Worm (Caenorhabditis elegans) whole organism, mixed stage, embryonic: Measurements from ENCODE around the gene mmaa-1.
A peak's percentile ranks its signal among the peaks of the same experiment; 100 is the strongest.

Source experiments
- M03D4.4 ChIP-seq: sonication (generic microtip); optimal IDR thresholded peaks from 2 replicates; lab custom pipeline; 2017; ENCODE audit warnings: mild to moderate bottlenecking, missing genetic modification characterization, missing compliant biosample characterization
- bed-3 ChIP-seq: fragments of 200-800 bp; sonication (Bioruptor generic); optimal IDR thresholded peaks from 3 replicates; lab custom pipeline; 2018; ENCODE audit warnings: mild to moderate bottlenecking, missing genetic modification characterization, moderate library complexity, missing compliant biosample characterization
- ceh-39 ChIP-seq: fragments of 150-350 bp; optimal IDR thresholded peaks from 2 replicates; lab custom pipeline; 2014; ENCODE audit warnings: missing biosample characterization, missing genetic modification characterization
- ceh-43 ChIP-seq: fragments of 200-800 bp; sonication (Bioruptor generic); optimal IDR thresholded peaks from 2 replicates; lab custom pipeline; 2018; ENCODE audit warnings: mild to moderate bottlenecking, missing genetic modification characterization, moderate library complexity, missing compliant biosample characterization
- ceh-83 ChIP-seq: fragments of 200-800 bp; sonication (Bioruptor generic); optimal IDR thresholded peaks from 2 replicates; lab custom pipeline; 2018; ENCODE audit warnings: mild to moderate bottlenecking, missing genetic modification characterization, missing compliant biosample characterization
- ces-1 ChIP-seq: fragments of 150-350 bp; optimal IDR thresholded peaks from 2 replicates; lab custom pipeline; 2014; ENCODE audit warnings: missing biosample characterization, missing genetic modification reagents, missing genetic modification characterization
- drap-1 ChIP-seq: fragments of 200-800 bp; sonication (Bioruptor generic); optimal IDR thresholded peaks from 3 replicates; lab custom pipeline; 2018; ENCODE audit warnings: mild to moderate bottlenecking, missing genetic modification characterization, missing compliant biosample characterization
- elt-1 ChIP-seq: sonication (generic microtip); optimal IDR thresholded peaks from 2 replicates; lab custom pipeline; 2017; ENCODE audit warnings: missing genetic modification characterization, mild to moderate bottlenecking, missing compliant biosample characterization, antibody characterized with exemption, moderate library complexity, borderline replicate concordance; ENCODE audit not compliant: insufficient read depth
- elt-3 ChIP-seq: fragments of 150-350 bp; optimal IDR thresholded peaks from 2 replicates; lab custom pipeline; 2014; ENCODE audit warnings: missing biosample characterization, missing genetic modification characterization
- flh-1 ChIP-seq: fragments of 200-800 bp; sonication (Bioruptor generic); optimal IDR thresholded peaks from 2 replicates; lab custom pipeline; 2018; ENCODE audit warnings: mild to moderate bottlenecking, missing genetic modification characterization, moderate library complexity, missing compliant biosample characterization
- ham-2 ChIP-seq: fragments of 200-800 bp; sonication (Bioruptor generic); optimal IDR thresholded peaks from 2 replicates; lab custom pipeline; 2018; ENCODE audit warnings: mild to moderate bottlenecking, missing genetic modification characterization, missing compliant biosample characterization
- hlh-1 ChIP-seq: fragments of 150-350 bp; optimal IDR thresholded peaks from 2 replicates; lab custom pipeline; 2014; ENCODE audit warnings: missing biosample characterization, missing genetic modification reagents, missing genetic modification characterization
- lsy-2 ChIP-seq: fragments of 150-350 bp; optimal IDR thresholded peaks from 2 replicates; lab custom pipeline; 2014; ENCODE audit warnings: missing biosample characterization, missing genetic modification characterization
- mab-5 ChIP-seq: fragments of 150-350 bp; optimal IDR thresholded peaks from 2 replicates; lab custom pipeline; 2014; ENCODE audit warnings: missing biosample characterization, missing genetic modification characterization
- mep-1 ChIP-seq: fragments of 150-350 bp; optimal IDR thresholded peaks from 2 replicates; lab custom pipeline; 2017; ENCODE audit warnings: missing biosample characterization, missing genetic modification reagents, missing genetic modification characterization, inconsistent platforms
- mls-2 ChIP-seq: sonication (generic microtip); optimal IDR thresholded peaks from 2 replicates; lab custom pipeline; 2016; ENCODE audit warnings: mild to moderate bottlenecking, missing genetic modification characterization, moderate library complexity, missing compliant biosample characterization
- nhr-12 ChIP-seq: fragments of 150-350 bp; optimal IDR thresholded peaks from 2 replicates; lab custom pipeline; 2014; ENCODE audit warnings: missing biosample characterization, missing genetic modification characterization
- nhr-2 ChIP-seq: fragments of 150-350 bp; optimal IDR thresholded peaks from 2 replicates; lab custom pipeline; 2014; ENCODE audit warnings: missing biosample characterization, missing genetic modification characterization
- nhr-237 ChIP-seq: fragments of 150-350 bp; optimal IDR thresholded peaks from 2 replicates; lab custom pipeline; 2014; ENCODE audit warnings: missing biosample characterization, missing genetic modification characterization
- nhr-28 ChIP-seq: fragments of 150-350 bp; optimal IDR thresholded peaks from 2 replicates; lab custom pipeline; 2014; ENCODE audit warnings: missing biosample characterization, missing genetic modification characterization
- nhr-76 ChIP-seq: sonication (generic microtip); optimal IDR thresholded peaks from 2 replicates; lab custom pipeline; 2017; ENCODE audit warnings: missing biosample characterization, missing genetic modification characterization
- pha-4 ChIP-seq: fragments of 150-350 bp; optimal IDR thresholded peaks from 2 replicates; lab custom pipeline; 2018; ENCODE audit warnings: missing biosample characterization, missing genetic modification reagents, missing genetic modification characterization
- sem-2 ChIP-seq: fragments of 200-800 bp; sonication (Bioruptor generic); optimal IDR thresholded peaks from 2 replicates; lab custom pipeline; 2018; ENCODE audit warnings: mild to moderate bottlenecking, missing genetic modification characterization, missing compliant biosample characterization
- sptf-1 ChIP-seq: sonication (generic microtip); optimal IDR thresholded peaks from 2 replicates; lab custom pipeline; 2017; ENCODE audit warnings: mild to moderate bottlenecking, missing genetic modification characterization, moderate library complexity, missing compliant biosample characterization
- tbx-8 ChIP-seq: fragments of 200-800 bp; sonication (Bioruptor generic); optimal IDR thresholded peaks from 2 replicates; lab custom pipeline; 2018; ENCODE audit warnings: mild to moderate bottlenecking, missing genetic modification characterization, moderate library complexity, missing compliant biosample characterization
- unc-120 ChIP-seq: sonication (generic microtip); optimal IDR thresholded peaks from 2 replicates; lab custom pipeline; 2017; ENCODE audit warnings: missing genetic modification characterization, missing compliant biosample characterization; ENCODE audit not compliant: poor library complexity, severe bottlenecking
- unc-39 ChIP-seq: fragments of 150-350 bp; optimal IDR thresholded peaks from 2 replicates; lab custom pipeline; 2014; ENCODE audit warnings: missing biosample characterization, missing genetic modification characterization
- unc-62 ChIP-seq: fragments of 150-350 bp; optimal IDR thresholded peaks from 2 replicates; lab custom pipeline; 2014; ENCODE audit warnings: missing biosample characterization, missing genetic modification reagents, missing genetic modification characterization
- zip-8 ChIP-seq: fragments of 150-350 bp; optimal IDR thresholded peaks from 2 replicates; lab custom pipeline; 2014; ENCODE audit warnings: missing biosample characterization, missing genetic modification characterization
- ztf-11 ChIP-seq: fragments of 150-350 bp; optimal IDR thresholded peaks from 2 replicates; lab custom pipeline; 2014; ENCODE audit warnings: missing biosample characterization, missing genetic modification characterization

The mmaa-1 gene

DNA sequence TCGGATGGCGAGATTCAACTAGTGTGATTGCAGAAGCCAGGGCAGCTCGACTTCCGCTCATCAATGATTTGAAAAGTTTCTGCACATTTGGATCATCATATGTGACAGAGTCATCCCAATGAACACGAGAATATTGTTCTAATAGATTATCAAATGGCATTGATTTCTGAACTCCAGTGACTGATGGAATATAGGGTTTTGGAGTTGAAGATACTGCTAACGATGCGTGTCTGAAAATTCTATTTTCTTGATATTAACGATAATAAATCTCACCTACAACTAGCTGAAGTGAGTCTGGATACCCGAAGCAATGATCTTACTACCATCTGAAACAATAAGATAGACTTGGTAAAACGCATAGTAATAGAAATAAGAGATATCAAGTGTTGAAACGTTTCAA, at the start of gene mmaa-1:
Gene mmaa-1, minus strand, starts transcription at position 328 of the 400 bp plus-strand sequence.
- TF ChIP-seq ces-1 = no peak
- TF ChIP-seq drap-1 = no peak
- TF ChIP-seq mep-1 (tag; lab: Kevin White, UChicago) = no peak
- TF ChIP-seq pha-4 = no peak
- TF ChIP-seq ceh-83 (GFP tag; lab: Kevin White, UChicago) = no peak
- TF ChIP-seq flh-1 (GFP tag; lab: Kevin White, UChicago) = no peak
- no peak for TF ChIP-seq nhr-12 (tag; lab: Kevin White, UChicago)
- no peak for TF ChIP-seq unc-62 (GFP tag; lab: Kevin White, UChicago)
- TF ChIP-seq M03D4.4 (tag; lab: Kevin White, UChicago) = no peak
- no peak for TF ChIP-seq zip-8 (tag; lab: Kevin White, UChicago)

DNA sequence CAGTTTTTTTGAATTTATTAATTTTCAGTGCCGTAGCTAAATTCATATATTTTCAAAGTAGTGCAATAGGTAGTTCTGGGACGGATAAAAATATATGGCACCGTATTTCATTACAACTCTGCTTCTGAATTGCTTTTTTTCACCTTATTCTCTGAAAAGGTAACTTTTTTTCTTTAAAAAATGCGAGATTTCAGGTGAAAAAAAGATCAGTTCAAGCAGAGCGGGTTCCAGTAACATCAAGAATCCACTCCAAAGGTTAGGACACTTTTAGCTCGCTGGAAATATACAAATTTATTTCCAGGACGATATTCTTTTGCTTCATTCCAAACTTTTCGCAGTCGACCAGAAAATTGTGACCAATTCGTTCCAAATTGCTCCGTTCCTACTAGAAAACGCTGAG, 47.1 kb upstream of the mmaa-1 start, which contains the start of gene T07F8.1:
Gene T07F8.1, plus strand, starts transcription at position 301 of the 400 bp plus-strand sequence.
- TF ChIP-seq drap-1 (no peak), unc-62 (GFP tag; lab: Kevin White, UChicago) (no peak), nhr-2 (tag; lab: Kevin White, UChicago) (no peak), pha-4 (no peak), mep-1 (tag; lab: Kevin White, UChicago) (no peak), ztf-11 (tag; lab: Kevin White, UChicago) (no peak), tbx-8 (GFP tag; lab: Kevin White, UChicago) (no peak), lsy-2 (no peak), sptf-1 (tag; lab: Kevin White, UChicago) (no peak), nhr-237 (no peak), elt-3 (tag; lab: Kevin White, UChicago) (no peak), hlh-1 (tag; lab: Kevin White, UChicago) (no peak), mls-2 (tag; lab: Kevin White, UChicago) (no peak)

DNA sequence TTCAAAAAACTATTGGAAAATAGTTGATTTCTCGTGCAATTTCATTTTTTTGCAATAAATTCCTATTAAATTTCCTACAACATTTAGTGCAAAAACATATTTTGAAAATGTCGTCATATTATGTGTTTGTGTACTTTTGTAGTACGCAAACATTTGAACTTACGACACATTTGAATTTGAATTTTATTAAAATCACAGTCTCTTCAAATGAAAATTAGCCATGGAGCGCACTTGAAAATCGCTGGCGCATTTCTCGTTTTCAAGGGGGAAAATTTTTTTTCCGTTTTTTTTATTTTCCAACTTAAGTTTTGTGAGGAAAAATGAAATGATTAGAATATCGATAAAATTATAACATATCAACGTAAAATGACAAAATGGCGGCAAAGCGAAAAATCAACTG, 46.6 kb upstream of the mmaa-1 start:
- TF ChIP-seq drap-1 (no peak), nhr-237 (peak; percentile 51), mab-5 (tag; lab: Kevin White, UChicago) (no peak), ceh-43 (GFP tag; lab: Kevin White, UChicago) (no peak), lsy-2 (peak; percentile 72), ces-1 (peak; percentile 49)

DNA sequence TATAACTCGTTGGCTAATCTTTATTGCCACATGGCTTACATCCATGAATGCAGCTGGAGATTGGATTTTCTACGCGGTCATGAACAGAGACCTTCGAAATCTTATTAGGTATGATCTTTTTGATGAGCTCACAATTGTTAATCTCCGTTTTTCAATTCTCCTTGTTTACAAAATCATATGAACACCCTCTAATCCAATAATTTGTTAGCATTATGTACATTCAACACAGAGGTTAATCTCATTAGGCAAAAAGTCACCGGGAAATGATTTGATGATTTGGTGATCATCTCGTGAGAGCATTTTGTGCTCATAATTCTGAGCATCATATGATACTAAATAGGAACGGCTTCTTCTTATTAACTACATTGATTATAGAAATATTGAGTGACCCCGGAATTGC, 45.3 kb upstream of the mmaa-1 start:
- no peak for TF ChIP-seq mab-5 (tag; lab: Kevin White, UChicago)
- TF ChIP-seq unc-62 (GFP tag; lab: Kevin White, UChicago) = no peak
- TF ChIP-seq drap-1 = no peak
- TF ChIP-seq ceh-43 (GFP tag; lab: Kevin White, UChicago) = no peak
- no peak for TF ChIP-seq sem-2 (GFP tag; lab: Kevin White, UChicago)
- no peak for TF ChIP-seq sptf-1 (tag; lab: Kevin White, UChicago)
- no peak for TF ChIP-seq mls-2 (tag; lab: Kevin White, UChicago)
- TF ChIP-seq lsy-2 = no peak
- TF ChIP-seq ceh-39 = no peak
- TF ChIP-seq ceh-83 (GFP tag; lab: Kevin White, UChicago) = no peak
- no peak for TF ChIP-seq ztf-11 (tag; lab: Kevin White, UChicago)
- no peak for TF ChIP-seq nhr-12 (tag; lab: Kevin White, UChicago)
- TF ChIP-seq nhr-76 (tag; lab: Kevin White, UChicago) = no peak
- TF ChIP-seq nhr-237 = no peak
- no peak for TF ChIP-seq unc-39
- no peak for TF ChIP-seq tbx-8 (GFP tag; lab: Kevin White, UChicago)
- TF ChIP-seq pha-4 = no peak

DNA sequence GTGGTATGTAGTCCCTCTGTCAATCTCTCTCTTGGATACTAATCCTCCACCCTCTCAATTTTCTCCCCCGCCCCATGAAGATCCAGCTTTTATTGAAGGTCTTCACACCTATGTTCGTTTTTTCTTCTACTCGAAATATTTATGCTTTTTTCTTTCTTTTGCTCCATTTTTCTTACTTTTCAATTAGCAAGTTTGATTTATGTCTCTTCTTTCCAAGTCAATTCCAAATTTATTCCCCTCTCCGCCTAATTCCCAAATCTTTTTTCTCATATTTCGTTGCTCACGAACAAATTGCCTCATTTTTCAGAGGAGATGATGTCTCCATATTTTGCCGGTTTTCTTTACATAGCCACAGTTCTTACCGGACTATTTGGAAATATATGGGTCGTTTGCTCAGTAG, 43.3 kb upstream of the mmaa-1 start, which contains the start of gene npr-31:
Gene npr-31, plus strand, starts transcription at position 301 of the 400 bp plus-strand sequence.
- no peak for TF ChIP-seq ceh-83 (GFP tag; lab: Kevin White, UChicago)
- TF ChIP-seq zip-8 (tag; lab: Kevin White, UChicago) = no peak
- TF ChIP-seq mls-2 (tag; lab: Kevin White, UChicago) = no peak

DNA sequence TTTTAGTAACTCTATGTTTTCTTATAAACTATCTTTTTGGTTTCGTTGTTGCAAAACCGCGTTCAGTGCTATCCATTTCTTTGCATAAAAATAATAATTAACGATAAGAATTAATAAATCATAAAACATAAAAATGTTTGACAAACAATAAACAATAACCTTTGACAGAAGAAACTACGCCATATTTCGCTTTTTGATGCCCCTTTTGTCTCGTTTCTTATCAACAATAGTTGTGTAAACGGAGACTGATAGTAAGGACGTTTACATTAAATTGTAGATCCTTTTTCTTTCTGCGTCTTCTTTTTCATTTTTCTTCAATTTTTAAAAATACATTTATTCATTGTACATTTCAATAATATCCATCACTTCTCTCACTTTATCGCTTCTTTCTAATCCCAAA, 38.1 kb upstream of the mmaa-1 start:
- TF ChIP-seq elt-1 (tag; lab: Kevin White, UChicago) (no peak), mls-2 (tag; lab: Kevin White, UChicago) (no peak), drap-1 (no peak), flh-1 (GFP tag; lab: Kevin White, UChicago) (no peak), mab-5 (tag; lab: Kevin White, UChicago) (no peak), nhr-28 (tag; lab: Kevin White, UChicago) (no peak), elt-3 (tag; lab: Kevin White, UChicago) (no peak), sptf-1 (tag; lab: Kevin White, UChicago) (no peak), bed-3 (GFP tag; lab: Kevin White, UChicago) (no peak), unc-120 (tag; lab: Kevin White, UChicago) (no peak), nhr-237 (no peak), tbx-8 (GFP tag; lab: Kevin White, UChicago) (no peak), ham-2 (GFP tag; lab: Kevin White, UChicago) (no peak), ceh-43 (GFP tag; lab: Kevin White, UChicago) (no peak), ceh-83 (GFP tag; lab: Kevin White, UChicago) (no peak)
